Worm (Caenorhabditis elegans) whole organism, young adult: ENCODE data around the gene T21D12.14.

Experiments
- B0035.1 ChIP-seq: sonication (generic microtip); optimal IDR thresholded peaks from 2 replicates; lab custom pipeline; 2016; ENCODE audit warnings: missing genetic modification characterization, mild to moderate bottlenecking, missing compliant biosample characterization, missing genotype, missing genetic modification reagents
- C06A6.2 ChIP-seq: fragments of 200-800 bp; sonication (Bioruptor generic); conservative IDR thresholded peaks from 2 replicates; pipeline ENCODE4 v1.3.6; 2022; ENCODE audit warnings: missing genetic modification characterization, missing compliant biosample characterization
- D2030.7 ChIP-seq: fragments of 200-800 bp; sonication (Bioruptor generic); IDR thresholded peaks from 2 replicates; pipeline ENCODE4 v1.3.6; 2022; ENCODE audit warnings: missing genetic modification reagents, missing genetic modification characterization, missing compliant biosample characterization
- F22D6.2 ChIP-seq: sonication (generic microtip); optimal IDR thresholded peaks from 2 replicates; lab custom pipeline; 2016; ENCODE audit warnings: mild to moderate bottlenecking, missing genetic modification characterization, missing compliant biosample characterization
- F33H1.4 ChIP-seq: fragments of 200-800 bp; sonication (Bioruptor generic); IDR thresholded peaks from 2 replicates; pipeline ENCODE4 v1.3.6; 2022; ENCODE audit warnings: missing genetic modification reagents, missing genetic modification characterization, missing compliant biosample characterization
- F57A8.1 ChIP-seq: fragments of 200-800 bp; sonication (Bioruptor generic); optimal IDR thresholded peaks from 2 replicates; lab custom pipeline; 2018; ENCODE audit warnings: mild to moderate bottlenecking, missing genetic modification characterization, moderate library complexity, missing compliant biosample characterization
- Y53G8AR.9 ChIP-seq: fragments of 200-800 bp; sonication (Bioruptor generic); conservative IDR thresholded peaks from 2 replicates; pipeline ENCODE4 v1.3.6; 2022; ENCODE audit warnings: missing genetic modification reagents, missing genetic modification characterization, missing compliant biosample characterization
- Y67H2A.10 ChIP-seq: fragments of 200-800 bp; sonication (Bioruptor generic); conservative IDR thresholded peaks from 2 replicates; pipeline ENCODE4 v1.3.6; 2022; ENCODE audit warnings: missing genetic modification reagents, missing genetic modification characterization, missing compliant biosample characterization
- atf-7 ChIP-seq: sonication (generic microtip); optimal IDR thresholded peaks from 2 replicates; lab custom pipeline; 2017; ENCODE audit warnings: mild to moderate bottlenecking, missing genetic modification characterization, missing compliant biosample characterization
- bed-2 ChIP-seq: fragments of 200-800 bp; sonication (Bioruptor generic); IDR thresholded peaks from 2 replicates; pipeline ENCODE4 v1.3.6; 2022; ENCODE audit warnings: missing genetic modification reagents, missing genetic modification characterization, missing compliant biosample characterization
- cebp-1 ChIP-seq, 2 experiments: fragments of 200-800 bp in 1 of 2; sonication (Bioruptor generic) in 1 of 2; sonication (generic microtip) in 1 of 2; IDR thresholded peaks in 1 of 2; optimal IDR thresholded peaks in 1 of 2; 2 replicates each; pipeline versions ENCODE4 v1.3.6 to Lab custom; 2017 to 2022; ENCODE audit warnings: missing compliant biosample characterization in 2 of 2, missing genetic modification characterization in 2 of 2, mild to moderate bottlenecking in 1 of 2, missing genetic modification reagents in 1 of 2, moderate library complexity in 1 of 2
- ceh-58 ChIP-seq: fragments of 200-800 bp; sonication (Bioruptor generic); IDR thresholded peaks from 2 replicates; pipeline ENCODE4 v1.3.6; 2022; ENCODE audit warnings: missing genetic modification characterization, missing compliant biosample characterization
- chd-7 ChIP-seq: sonication (generic microtip); optimal IDR thresholded peaks from 2 replicates; lab custom pipeline; 2016; ENCODE audit warnings: mild to moderate bottlenecking, missing genetic modification characterization, moderate library complexity, missing compliant biosample characterization
- dox-1 ChIP-seq: fragments of 200-800 bp; sonication (Bioruptor generic); IDR thresholded peaks from 2 replicates; pipeline ENCODE4 v1.3.6; 2022; ENCODE audit warnings: missing genetic modification reagents, missing genetic modification characterization, missing compliant biosample characterization
- egl-44 ChIP-seq: fragments of 200-800 bp; sonication (Bioruptor generic); IDR thresholded peaks from 2 replicates; pipeline ENCODE4 v1.3.6; 2022; ENCODE audit warnings: missing genetic modification reagents, missing genetic modification characterization, missing compliant biosample characterization
- egrh-3 ChIP-seq: fragments of 200-800 bp; sonication (Bioruptor generic); IDR thresholded peaks from 2 replicates; pipeline ENCODE4 v1.3.6; 2022; ENCODE audit warnings: missing genetic modification reagents, missing genetic modification characterization, missing compliant biosample characterization
- ekl-4 ChIP-seq: fragments of 200-800 bp; sonication (Bioruptor generic); IDR thresholded peaks from 2 replicates; pipeline ENCODE4 v1.3.6; 2022; ENCODE audit warnings: missing genetic modification reagents, missing genetic modification characterization, missing compliant biosample characterization
- hsf-1 ChIP-seq: fragments of 200-800 bp; sonication (Bioruptor generic); IDR thresholded peaks from 2 replicates; pipeline ENCODE4 v1.3.6; 2022; ENCODE audit warnings: missing genetic modification reagents, missing genetic modification characterization, missing compliant biosample characterization
- let-526 ChIP-seq: fragments of 200-800 bp; sonication (Bioruptor generic); IDR thresholded peaks from 2 replicates; pipeline ENCODE4 v1.3.6; 2022; ENCODE audit warnings: missing genetic modification reagents, missing genetic modification characterization, missing compliant biosample characterization
- let-607 ChIP-seq, 2 experiments: fragments of 200-800 bp in 1 of 2; sonication (Bioruptor generic) in 1 of 2; sonication (generic microtip) in 1 of 2; optimal IDR thresholded peaks; 2 replicates each; lab custom pipeline; 2016 to 2018; ENCODE audit warnings: mild to moderate bottlenecking in 2 of 2, missing compliant biosample characterization in 2 of 2, missing genetic modification characterization in 2 of 2, moderate library complexity in 2 of 2, missing genotype in 1 of 2
- lin-35 ChIP-seq, 3 experiments: fragments of 150-350 bp in 2 of 3; sonication (generic microtip) in 1 of 3; optimal IDR thresholded peaks; 2 replicates each; lab custom pipeline; 2014 to 2018; ENCODE audit warnings: missing biosample characterization in 3 of 3, missing genetic modification characterization in 3 of 3, missing genetic modification reagents in 3 of 3
- lin-54 ChIP-seq: fragments of 200-800 bp; sonication (Bioruptor generic); optimal IDR thresholded peaks from 2 replicates; lab custom pipeline; 2018; ENCODE audit warnings: mild to moderate bottlenecking, missing genetic modification characterization, missing compliant biosample characterization
- lir-1 ChIP-seq: fragments of 200-800 bp; sonication (Bioruptor generic); conservative IDR thresholded peaks from 2 replicates; pipeline ENCODE4 v1.3.6; 2022; ENCODE audit warnings: missing genetic modification reagents, missing genetic modification characterization, missing compliant biosample characterization
- madf-10 ChIP-seq: sonication (generic microtip); optimal IDR thresholded peaks from 2 replicates; lab custom pipeline; 2016; ENCODE audit warnings: mild to moderate bottlenecking, missing genetic modification characterization, missing compliant biosample characterization
- madf-8 ChIP-seq: fragments of 200-800 bp; sonication (Bioruptor generic); conservative IDR thresholded peaks from 2 replicates; pipeline ENCODE4 v1.3.6; 2022; ENCODE audit warnings: missing genetic modification reagents, missing genetic modification characterization, missing compliant biosample characterization
- nfyb-1 ChIP-seq: fragments of 200-800 bp; sonication (Bioruptor generic); IDR thresholded peaks from 2 replicates; pipeline ENCODE4 v1.3.6; 2022; ENCODE audit warnings: missing genetic modification reagents, missing genetic modification characterization, missing compliant biosample characterization
- nhr-120 ChIP-seq: fragments of 200-800 bp; sonication (Bioruptor generic); IDR thresholded peaks from 2 replicates; pipeline ENCODE4 v1.3.6; 2022; ENCODE audit warnings: missing genetic modification characterization, missing compliant biosample characterization
- nhr-80 ChIP-seq: sonication (generic microtip); optimal IDR thresholded peaks from 2 replicates; lab custom pipeline; 2016; ENCODE audit warnings: missing genetic modification characterization, missing compliant biosample characterization
- nhr-90 ChIP-seq: sonication (generic microtip); optimal IDR thresholded peaks from 2 replicates; lab custom pipeline; 2016; ENCODE audit warnings: missing genotype, mild to moderate bottlenecking, missing genetic modification characterization, missing compliant biosample characterization
- repo-1 ChIP-seq: sonication (generic microtip); optimal IDR thresholded peaks from 2 replicates; lab custom pipeline; 2017; ENCODE audit warnings: mild to moderate bottlenecking, missing genetic modification characterization, missing compliant biosample characterization
- snpc-4 ChIP-seq, 5 experiments: fragments of 150-350 bp in 1 of 5; sonication (generic microtip) in 4 of 5; optimal IDR thresholded peaks; 2 replicates each; lab custom pipeline; 2014 to 2018; ENCODE audit warnings: missing genetic modification characterization in 5 of 5, missing biosample characterization in 3 of 5, antibody characterized with exemption in 2 of 5, mild to moderate bottlenecking in 2 of 5, missing compliant biosample characterization in 2 of 5, missing genotype in 2 of 5, moderate library complexity in 2 of 5, missing genetic modification reagents in 1 of 5
- somi-1 ChIP-seq: fragments of 200-800 bp; sonication (Bioruptor generic); optimal IDR thresholded peaks from 2 replicates; lab custom pipeline; 2018; ENCODE audit warnings: mild to moderate bottlenecking, missing genetic modification characterization, missing compliant biosample characterization
- sptf-2 ChIP-seq: fragments of 200-800 bp; sonication (Bioruptor generic); optimal IDR thresholded peaks from 2 replicates; lab custom pipeline; 2018; ENCODE audit warnings: mild to moderate bottlenecking, missing genetic modification characterization, missing compliant biosample characterization
- tbp1 ChIP-seq: fragments of 200-800 bp; sonication (Bioruptor generic); optimal IDR thresholded peaks from 2 replicates; lab custom pipeline; 2018; ENCODE audit warnings: mild to moderate bottlenecking, missing genetic modification characterization, missing compliant biosample characterization
- tbx-9 ChIP-seq: sonication (generic microtip); optimal IDR thresholded peaks from 2 replicates; lab custom pipeline; 2016; ENCODE audit warnings: borderline replicate concordance, missing genetic modification characterization, inconsistent platforms, missing compliant biosample characterization
- tlf-1 ChIP-seq: fragments of 200-800 bp; sonication (Bioruptor generic); optimal IDR thresholded peaks from 2 replicates; lab custom pipeline; 2018; ENCODE audit warnings: mild to moderate bottlenecking, missing genetic modification characterization, missing compliant biosample characterization
- unc-130 ChIP-seq: sonication (generic microtip); optimal IDR thresholded peaks from 2 replicates; lab custom pipeline; 2016; ENCODE audit warnings: missing genetic modification reagents, missing genetic modification characterization, missing compliant biosample characterization
- unc-62 ChIP-seq: fragments of 150-350 bp; optimal IDR thresholded peaks from 2 replicates; lab custom pipeline; 2014; ENCODE audit warnings: missing biosample characterization, missing genetic modification reagents, missing genetic modification characterization
- zim-3 ChIP-seq: sonication (generic microtip); optimal IDR thresholded peaks from 2 replicates; lab custom pipeline; 2017; ENCODE audit warnings: mild to moderate bottlenecking, missing genetic modification characterization, moderate library complexity, missing compliant biosample characterization
- ztf-22 ChIP-seq: fragments of 200-800 bp; sonication (Bioruptor generic); optimal IDR thresholded peaks from 2 replicates; lab custom pipeline; 2018; ENCODE audit warnings: mild to moderate bottlenecking, missing genetic modification characterization, moderate library complexity, missing compliant biosample characterization
- ztf-3 ChIP-seq: fragments of 200-800 bp; sonication (Bioruptor generic); optimal IDR thresholded peaks from 2 replicates; lab custom pipeline; 2018; ENCODE audit warnings: mild to moderate bottlenecking, missing genetic modification characterization, missing compliant biosample characterization

T21D12.14 gene

ce11 chrIV:295734-296201 lies 7.8 kb upstream of the T21D12.14 start:
- no peak for TF ChIP-seq egrh-3
- no peak for TF ChIP-seq lin-35 (GFP tag; optimal IDR thresholded peaks at IDR 0.05; lab: Kevin White, UChicago)
- TF ChIP-seq repo-1 (tag; lab: Kevin White, UChicago) = no peak
- TF ChIP-seq nhr-120 (GFP tag; lab: Robert Waterston, UW) = 0 out of 2 replicates have a peak, but pooled peaks have one; percentile 62
- TF ChIP-seq madf-10 = peak; percentile 62
- no peak for TF ChIP-seq tlf-1 (GFP tag; lab: Kevin White, UChicago)
- TF ChIP-seq B0035.1 (tag; lab: Kevin White, UChicago) = no peak
- TF ChIP-seq snpc-4 (GFP tag; optimal IDR thresholded peaks at IDR 0.05; lab: Kevin White, UChicago) = no peak
- TF ChIP-seq snpc-4 (tag; optimal IDR thresholded peaks at IDR 0.05; lab: Kevin White, UChicago) = peak in 1 of 4 experiments; percentile 10
- peak; percentile 43 for TF ChIP-seq chd-7 (tag; lab: Kevin White, UChicago)
- 0 out of 2 replicates have a peak, but pooled peaks have one; percentile 33 for TF ChIP-seq ekl-4 (GFP tag; lab: Robert Waterston, UW)
- no peak for TF ChIP-seq somi-1 (GFP tag; lab: Kevin White, UChicago)
- peak; percentile 0 for TF ChIP-seq ztf-3
- 0 out of 2 replicates have a peak, but pooled peaks have one; percentile 32 for TF ChIP-seq egl-44
- TF ChIP-seq nhr-90 (tag; lab: Kevin White, UChicago) = peak; percentile 39
- no peak for TF ChIP-seq ceh-58 (GFP tag; lab: Robert Waterston, UW)
- 0 out of 2 replicates have a peak, but pooled peaks have one; percentile 59 for TF ChIP-seq nfyb-1 (GFP tag; lab: Robert Waterston, UW)
- no peak for TF ChIP-seq F33H1.4 (GFP tag; lab: Robert Waterston, UW)
- TF ChIP-seq unc-62 (GFP tag; lab: Kevin White, UChicago) = no peak
- TF ChIP-seq cebp-1 (GFP tag; IDR thresholded peaks at IDR 0.05; lab: Robert Waterston, UW) = no peak
- peak; percentile 33 for TF ChIP-seq cebp-1 (tag; optimal IDR thresholded peaks at IDR 0.05; lab: Kevin White, UChicago)
- no peak for TF ChIP-seq zim-3 (tag; lab: Kevin White, UChicago)
- TF ChIP-seq lir-1 = no peak
- no peak for TF ChIP-seq tbx-9 (tag; lab: Kevin White, UChicago)
- TF ChIP-seq F57A8.1 (GFP tag; lab: Kevin White, UChicago) = no peak
- TF ChIP-seq bed-2 (GFP tag; lab: Robert Waterston, UW) = no peak
- TF ChIP-seq ztf-22 = no peak
- no peak for TF ChIP-seq F22D6.2 (tag; lab: Kevin White, UChicago)
- TF ChIP-seq sptf-2 = no peak
- peak; percentile 63 for TF ChIP-seq dox-1 (GFP tag; lab: Robert Waterston, UW)
- peak; percentile 95 for TF ChIP-seq nhr-80
- TF ChIP-seq madf-8 = no peak
- TF ChIP-seq tbp1 (GFP tag; lab: Kevin White, UChicago) = peak; percentile 33
- TF ChIP-seq Y53G8AR.9 (GFP tag; lab: Robert Waterston, UW) = no peak; the same call in 1 of the 2 replicates
- no peak for TF ChIP-seq hsf-1 (GFP tag; lab: Robert Waterston, UW)
- no peak for TF ChIP-seq unc-130 (GFP tag; lab: Kevin White, UChicago)
- peak; percentile 43 to 45 for TF ChIP-seq let-607 (tag; optimal IDR thresholded peaks at IDR 0.05; lab: Kevin White, UChicago)
- no peak for TF ChIP-seq D2030.7 (GFP tag; lab: Robert Waterston, UW)
- 0 out of 2 replicates have a peak, but pooled peaks have one; percentile 27 for TF ChIP-seq C06A6.2
- TF ChIP-seq Y67H2A.10 = no peak
- TF ChIP-seq lin-54 = peak; percentile 16
- peak; percentile 77 for TF ChIP-seq atf-7 (tag; lab: Kevin White, UChicago)
- no peak for TF ChIP-seq let-526 (GFP tag; lab: Robert Waterston, UW)
- TF ChIP-seq, all 124 proteins: peak for 17
